Worm (Caenorhabditis elegans) whole organism, midembryonic: ENCODE data around the gene sdz-27.

ENCODE experiments used
- cog-1 ChIP-seq: sonication (generic microtip); optimal IDR thresholded peaks from 2 replicates; lab custom pipeline; 2016; ENCODE audit warnings: missing genetic modification characterization, missing compliant biosample characterization
- flt-1 ChIP-seq: fragments of 200-800 bp; sonication (Bioruptor generic); IDR thresholded peaks from 2 replicates; pipeline ENCODE4 v1.3.6; 2022; ENCODE audit warnings: missing genetic modification characterization, missing compliant biosample characterization
- klf-2 ChIP-seq: fragments of 200-800 bp; sonication (Bioruptor generic); conservative IDR thresholded peaks from 2 replicates; pipeline ENCODE4 v1.3.6; 2022; ENCODE audit warnings: missing genetic modification reagents, missing genetic modification characterization, missing compliant biosample characterization
- med-1 ChIP-seq: sonication (generic microtip); optimal IDR thresholded peaks from 2 replicates; lab custom pipeline; 2017; ENCODE audit warnings: missing genetic modification characterization, mild to moderate bottlenecking, missing compliant biosample characterization, antibody characterized with exemption, missing genetic modification reagents; ENCODE audit not compliant: insufficient read depth
- ref-1 ChIP-seq: fragments of 200-800 bp; sonication (Bioruptor generic); conservative IDR thresholded peaks from 2 replicates; pipeline ENCODE4 v1.3.6; 2022; ENCODE audit warnings: missing genetic modification reagents, missing genetic modification characterization, missing compliant biosample characterization
- tab-1 ChIP-seq: fragments of 200-800 bp; sonication (Bioruptor generic); IDR thresholded peaks from 2 replicates; pipeline ENCODE4 v1.3.6; 2022; ENCODE audit warnings: missing genetic modification characterization, missing compliant biosample characterization
- ztf-23 ChIP-seq: fragments of 200-800 bp; sonication (Bioruptor generic); IDR thresholded peaks from 2 replicates; pipeline ENCODE4 v1.3.6; 2022; ENCODE audit warnings: missing genetic modification reagents, missing genetic modification characterization, missing compliant biosample characterization

ce11 chrIV:11156526-11156925 is 30.3 kb upstream of the sdz-27 start:
- TF ChIP-seq ztf-23 (GFP tag; lab: Robert Waterston, UW) (no peak), tab-1 (GFP tag; lab: Robert Waterston, UW) (no peak), med-1 (GFP tag; lab: Kevin White, UChicago) (no peak), flt-1 (GFP tag; lab: Robert Waterston, UW) (no peak), klf-2 (GFP tag; lab: Robert Waterston, UW) (no peak), ref-1 (GFP tag; lab: Robert Waterston, UW) (no peak), cog-1 (tag; lab: Kevin White, UChicago) (no peak)
